Worm (Caenorhabditis elegans) whole organism, L2 larva: Measurements from ENCODE around the gene T10C6.10.

ENCODE experiments used
- F13H6.1 ChIP-seq: sonication (generic microtip); optimal IDR thresholded peaks from 2 replicates; lab custom pipeline; 2016; ENCODE audit warnings: missing genetic modification characterization, missing compliant biosample characterization
- aly-2 ChIP-seq: fragments of 150-350 bp; optimal IDR thresholded peaks from 2 replicates; lab custom pipeline; 2014; ENCODE audit warnings: missing biosample characterization, missing genetic modification characterization
- ceh-16 ChIP-seq: fragments of 150-350 bp; optimal IDR thresholded peaks from 2 replicates; lab custom pipeline; 2014; ENCODE audit warnings: missing biosample characterization, missing genetic modification characterization
- nhr-12 ChIP-seq: fragments of 150-350 bp; optimal IDR thresholded peaks from 2 replicates; lab custom pipeline; 2014; ENCODE audit warnings: missing biosample characterization, missing genetic modification characterization
- nhr-25 ChIP-seq: fragments of 150-350 bp; sonication (generic microtip); optimal IDR thresholded peaks from 3 replicates; lab custom pipeline; 2014; ENCODE audit warnings: missing biosample characterization, missing genetic modification characterization
- unc-39 ChIP-seq: fragments of 150-350 bp; optimal IDR thresholded peaks from 2 replicates; lab custom pipeline; 2014; ENCODE audit warnings: missing biosample characterization, missing genetic modification characterization
- zag-1 ChIP-seq: fragments of 150-350 bp; optimal IDR thresholded peaks from 2 replicates; lab custom pipeline; 2014; ENCODE audit warnings: missing biosample characterization, missing genetic modification characterization

ce11 chrV:16022600-16022999, 13.6 kb upstream of the T10C6.10 start:
- TF ChIP-seq F13H6.1 (tag; lab: Kevin White, UChicago) (no peak), nhr-12 (no peak), aly-2 (no peak), nhr-25 (tag; lab: Kevin White, UChicago) (no peak), zag-1 (tag; lab: Kevin White, UChicago) (no peak), ceh-16 (tag; lab: Kevin White, UChicago) (no peak), unc-39 (tag; lab: Kevin White, UChicago) (no peak)
